Fruit fly (Drosophila melanogaster) whole organism, embryonic: Measurements from ENCODE around the gene Arpc1.

Experiments used
- Bgb ChIP-seq: fragments of 200-800 bp; sonication (Bioruptor generic); IDR thresholded peaks from 2 replicates; pipeline ENCODE4 v1.3.6; 2022; ENCODE audit warnings: missing biosample characterization, missing genetic modification characterization; ENCODE audit not compliant: partially characterized antibody
- CG11456 ChIP-seq: fragments of 200-800 bp; sonication (Bioruptor generic); IDR thresholded peaks from 3 replicates; pipeline ENCODE4 v1.3.6; 2022; ENCODE audit warnings: missing biosample characterization, missing genetic modification characterization
- CG12299 ChIP-seq: fragments of 200-800 bp; sonication (Bioruptor generic); optimal IDR thresholded peaks from 2 replicates; lab custom pipeline; 2018; ENCODE audit warnings: missing biosample characterization, mild to moderate bottlenecking, missing genetic modification characterization
- CG17568 ChIP-seq: fragments of 200-800 bp; sonication (Bioruptor generic); optimal IDR thresholded peaks from 2 replicates; lab custom pipeline; 2018; ENCODE audit warnings: missing biosample characterization, mild to moderate bottlenecking, missing genetic modification characterization, moderate library complexity
- CG1832 ChIP-seq: fragments of 200-800 bp; sonication (Bioruptor generic); optimal IDR thresholded peaks from 2 replicates; lab custom pipeline; 2017; ENCODE audit warnings: missing biosample characterization, mild to moderate bottlenecking, missing genetic modification characterization, inconsistent platforms
- CG31441 ChIP-seq: fragments of 200-800 bp; sonication (Bioruptor generic); IDR thresholded peaks from 2 replicates; pipeline ENCODE4 v1.3.6; 2022; ENCODE audit warnings: missing biosample characterization, missing genetic modification characterization
- CG33557 ChIP-seq: fragments of 200-800 bp; sonication (Bioruptor generic); optimal IDR thresholded peaks from 2 replicates; lab custom pipeline; 2019; ENCODE audit warnings: missing biosample characterization, mild to moderate bottlenecking, missing genetic modification characterization, moderate library complexity
- CG5953 ChIP-seq: fragments of 200-800 bp; sonication (Bioruptor generic); IDR thresholded peaks from 2 replicates; pipeline ENCODE4 v1.3.6; 2022; ENCODE audit warnings: missing biosample characterization, missing genetic modification characterization
- CG7963 ChIP-seq: fragments of 200-800 bp; sonication (Bioruptor generic); IDR thresholded peaks from 3 replicates; pipeline ENCODE4 v1.3.6; 2022; ENCODE audit warnings: missing biosample characterization, missing genetic modification characterization; ENCODE audit not compliant: partially characterized antibody
- CG8281 ChIP-seq: fragments of 200-800 bp; sonication (Bioruptor generic); optimal IDR thresholded peaks from 2 replicates; lab custom pipeline; 2018; ENCODE audit warnings: missing biosample characterization, mild to moderate bottlenecking, missing genetic modification characterization, moderate library complexity
- CG9727 ChIP-seq: fragments of 200-800 bp; sonication (Bioruptor generic); optimal IDR thresholded peaks from 3 replicates; lab custom pipeline; 2017; ENCODE audit warnings: missing biosample characterization, mild to moderate bottlenecking, missing genetic modification characterization
- Gug ChIP-seq: fragments of 200-800 bp; sonication (Bioruptor generic); IDR thresholded peaks from 4 replicates; pipeline ENCODE4 v1.3.6; 2022; ENCODE audit warnings: missing biosample characterization, missing genetic modification characterization
- HHEX ChIP-seq: fragments of 200-800 bp; sonication (Bioruptor generic); optimal IDR thresholded peaks from 3 replicates; lab custom pipeline; 2017; ENCODE audit warnings: missing biosample characterization, mild to moderate bottlenecking, missing genetic modification characterization, missing genetic modification reagents
- HLHmδ ChIP-seq: fragments of 200-800 bp; sonication (Bioruptor generic); optimal IDR thresholded peaks from 2 replicates; lab custom pipeline; 2018; ENCODE audit warnings: missing biosample characterization, mild to moderate bottlenecking, missing genetic modification characterization, moderate library complexity
- Lhr ChIP-seq: fragments of 200-800 bp; sonication (Bioruptor generic); optimal IDR thresholded peaks from 3 replicates; lab custom pipeline; 2017; ENCODE audit warnings: mild to moderate bottlenecking, missing biosample characterization, missing genetic modification reagents, missing genetic modification characterization
- Mad ChIP-seq: fragments of 200-800 bp; sonication (Bioruptor generic); optimal IDR thresholded peaks from 2 replicates; lab custom pipeline; 2016; ENCODE audit warnings: missing biosample characterization, missing genetic modification characterization
- Mes4 ChIP-seq: fragments of 200-800 bp; sonication (Bioruptor generic); optimal IDR thresholded peaks from 2 replicates; lab custom pipeline; 2016; ENCODE audit warnings: missing biosample characterization, missing genetic modification characterization
- Mrtf ChIP-seq: fragments of 200-800 bp; sonication (Bioruptor generic); IDR thresholded peaks from 3 replicates; pipeline ENCODE4 v1.3.6; 2022; ENCODE audit warnings: missing biosample characterization, missing genetic modification characterization
- Oli ChIP-seq: fragments of 200-800 bp; sonication (Bioruptor generic); optimal IDR thresholded peaks from 2 replicates; lab custom pipeline; 2018; ENCODE audit warnings: missing biosample characterization, mild to moderate bottlenecking, missing genetic modification characterization, moderate library complexity
- Opbp ChIP-seq: fragments of 200-800 bp; sonication (Bioruptor generic); IDR thresholded peaks from 3 replicates; pipeline ENCODE4 v1.3.6; 2022; ENCODE audit warnings: missing biosample characterization, missing genetic modification characterization; ENCODE audit not compliant: partially characterized antibody
- Pdp1 ChIP-seq, 2 experiments: fragments of 200-800 bp; sonication (Bioruptor generic); optimal IDR thresholded peaks; 3 replicates each; lab custom pipeline; 2016; ENCODE audit warnings: missing biosample characterization in 2 of 2, missing genetic modification characterization in 2 of 2, mild to moderate bottlenecking in 1 of 2, moderate library complexity in 1 of 2
- Poxn ChIP-seq: fragments of 200-800 bp; sonication (Bioruptor generic); IDR thresholded peaks from 2 replicates; pipeline ENCODE4 v1.3.6; 2022; ENCODE audit warnings: missing biosample characterization, missing genetic modification characterization
- Ravus ChIP-seq: fragments of 200-800 bp; sonication (Bioruptor generic); IDR thresholded peaks from 2 replicates; pipeline ENCODE4 v1.3.6; 2022; ENCODE audit warnings: missing biosample characterization, missing genetic modification characterization
- Sin3A ChIP-seq: fragments of >200 bp; optimal IDR thresholded peaks from 2 replicates; lab custom pipeline; 2018
- Stat92E ChIP-seq, 3 experiments: fragments of >200 bp in 2 of 3; fragments of 200-800 bp in 1 of 3; sonication (Bioruptor generic) in 1 of 3; optimal IDR thresholded peaks; 2 replicates each; lab custom pipeline; 2017 to 2019; ENCODE audit warnings: missing biosample characterization in 3 of 3, missing genetic modification characterization in 3 of 3, mild to moderate bottlenecking in 1 of 3, moderate library complexity in 1 of 3
- ase ChIP-seq: fragments of 200-800 bp; sonication (Bioruptor generic); IDR thresholded peaks from 3 replicates; pipeline ENCODE4 v1.3.6; 2022; ENCODE audit warnings: missing biosample characterization, missing genetic modification characterization
- cg ChIP-seq: fragments of 200-800 bp; sonication (Bioruptor generic); optimal IDR thresholded peaks from 3 replicates; lab custom pipeline; 2019; ENCODE audit warnings: missing biosample characterization, mild to moderate bottlenecking, missing genetic modification characterization, moderate library complexity
- ci ChIP-seq: fragments of 200-800 bp; sonication (Bioruptor generic); IDR thresholded peaks from 3 replicates; pipeline ENCODE4 v1.3.6; 2022; ENCODE audit warnings: missing biosample characterization, missing genetic modification characterization
- croc ChIP-seq: fragments of 200-800 bp; sonication (Bioruptor generic); conservative IDR thresholded peaks from 3 replicates; pipeline ENCODE4 v1.3.6; 2022; ENCODE audit warnings: missing biosample characterization, missing genetic modification characterization
- ftz-f1 ChIP-seq: fragments of 200-800 bp; sonication (Bioruptor generic); optimal IDR thresholded peaks from 2 replicates; lab custom pipeline; 2016; ENCODE audit warnings: missing biosample characterization, missing genetic modification characterization
- inv ChIP-seq: fragments of 200-800 bp; sonication (Bioruptor generic); IDR thresholded peaks from 2 replicates; pipeline ENCODE4 v1.3.6; 2022; ENCODE audit warnings: missing biosample characterization, missing genetic modification characterization; ENCODE audit not compliant: partially characterized antibody
- lab ChIP-seq: fragments of 200-800 bp; sonication (Bioruptor generic); optimal IDR thresholded peaks from 3 replicates; lab custom pipeline; 2017; ENCODE audit warnings: missing biosample characterization, missing genetic modification characterization, mild to moderate bottlenecking, moderate library complexity, missing genetic modification reagents
- maf-S ChIP-seq: fragments of 200-800 bp; sonication (Bioruptor generic); optimal IDR thresholded peaks from 2 replicates; lab custom pipeline; 2016; ENCODE audit warnings: missing biosample characterization, missing genetic modification characterization
- mirr ChIP-seq: fragments of 200-800 bp; sonication (Bioruptor generic); optimal IDR thresholded peaks from 3 replicates; lab custom pipeline; 2018; ENCODE audit warnings: missing biosample characterization, mild to moderate bottlenecking, missing genetic modification characterization
- org-1 ChIP-seq: fragments of 200-800 bp; sonication (Bioruptor generic); optimal IDR thresholded peaks from 2 replicates; lab custom pipeline; 2017; ENCODE audit warnings: missing biosample characterization, missing genetic modification characterization
- pan ChIP-seq, 4 experiments: fragments of >200 bp in 3 of 4; fragments of 200-800 bp in 1 of 4; sonication (Bioruptor generic) in 1 of 4; optimal IDR thresholded peaks in 3 of 4; IDR thresholded peaks in 1 of 4; 2 replicates each; pipeline versions ENCODE4 v1.3.6 to Lab custom; 2017 to 2022; ENCODE audit warnings: missing biosample characterization in 2 of 4, missing genetic modification characterization in 2 of 4, mixed read lengths in 1 of 4
- pb ChIP-seq: fragments of 200-800 bp; sonication (Bioruptor generic); optimal IDR thresholded peaks from 3 replicates; lab custom pipeline; 2016; ENCODE audit warnings: missing biosample characterization, missing genetic modification characterization
- ro ChIP-seq: fragments of 200-800 bp; sonication (Bioruptor generic); IDR thresholded peaks from 2 replicates; pipeline ENCODE4 v1.3.6; 2022; ENCODE audit warnings: missing biosample characterization, missing genetic modification characterization
- sd ChIP-seq: fragments of 200-800 bp; sonication (Bioruptor generic); optimal IDR thresholded peaks from 3 replicates; lab custom pipeline; 2018; ENCODE audit warnings: missing biosample characterization, mild to moderate bottlenecking, missing genetic modification characterization, moderate library complexity
- seq ChIP-seq: fragments of 200-800 bp; sonication (Bioruptor generic); IDR thresholded peaks from 2 replicates; pipeline ENCODE4 v1.3.6; 2022; ENCODE audit warnings: missing biosample characterization, missing genetic modification characterization
- sisA ChIP-seq: fragments of 200-800 bp; sonication (Bioruptor generic); IDR thresholded peaks from 2 replicates; pipeline ENCODE4 v1.3.6; 2022; ENCODE audit warnings: missing biosample characterization, missing genetic modification characterization
- slou ChIP-seq: fragments of 200-800 bp; sonication (Bioruptor generic); optimal IDR thresholded peaks from 3 replicates; lab custom pipeline; 2016; ENCODE audit warnings: missing biosample characterization, missing genetic modification characterization
- sob ChIP-seq: fragments of 200-800 bp; sonication (Bioruptor generic); IDR thresholded peaks from 2 replicates; pipeline ENCODE4 v1.3.6; 2022; ENCODE audit warnings: missing biosample characterization, missing genetic modification characterization
- sqz ChIP-seq: fragments of 200-800 bp; sonication (Bioruptor generic); optimal IDR thresholded peaks from 3 replicates; lab custom pipeline; 2018; ENCODE audit warnings: missing biosample characterization, mild to moderate bottlenecking, missing genetic modification characterization
- stc ChIP-seq: fragments of 200-800 bp; sonication (Bioruptor generic); IDR thresholded peaks from 2 replicates; pipeline ENCODE4 v1.3.6; 2022; ENCODE audit warnings: missing biosample characterization, missing genetic modification characterization
- tin ChIP-seq: fragments of 200-800 bp; sonication (Bioruptor generic); optimal IDR thresholded peaks from 3 replicates; lab custom pipeline; 2016; ENCODE audit warnings: missing biosample characterization, missing genetic modification characterization
- tll ChIP-seq, 2 experiments: fragments of 200-800 bp in 1 of 2; fragments of >200 bp in 1 of 2; sonication (Bioruptor generic) in 1 of 2; optimal IDR thresholded peaks; 2 replicates each; lab custom pipeline; 2017 to 2019; ENCODE audit warnings: missing biosample characterization in 2 of 2, missing genetic modification characterization in 2 of 2, mild to moderate bottlenecking in 1 of 2, moderate library complexity in 1 of 2
- tup ChIP-seq: fragments of 200-800 bp; sonication (Bioruptor generic); optimal IDR thresholded peaks from 2 replicates; lab custom pipeline; 2016; ENCODE audit warnings: missing biosample characterization, mild to moderate bottlenecking, missing genetic modification characterization, moderate library complexity
- wor ChIP-seq: fragments of 200-800 bp; sonication (Bioruptor generic); IDR thresholded peaks from 2 replicates; pipeline ENCODE4 v1.3.6; 2022; ENCODE audit warnings: missing biosample characterization, missing genetic modification characterization
- yki ChIP-seq: fragments of >200 bp; optimal IDR thresholded peaks from 3 replicates; lab custom pipeline; 2018
- zfh2 ChIP-seq: fragments of 200-800 bp; sonication (Bioruptor generic); optimal IDR thresholded peaks from 2 replicates; lab custom pipeline; 2016; ENCODE audit warnings: missing biosample characterization, missing genetic modification characterization

The Arpc1 gene

dm6 chr2L:13833058-13833457, 3.5 kb upstream of the Arpc1 start, which contains the start of the genes GatC, PolG2 and Polr2C (continued):
- TF ChIP-seq pb = no peak
- no peak for TF ChIP-seq stc
- peak in 1 of 2 experiments; percentile 34 for TF ChIP-seq Pdp1 (GFP tag; optimal IDR thresholded peaks at IDR 0.05; lab: Kevin White, UChicago)
- peak; percentile 9 for TF ChIP-seq Mes4 (GFP tag; lab: Kevin White, UChicago)
- no peak; the same call in 3 of the 4 replicates for TF ChIP-seq Gug
- no peak for TF ChIP-seq mirr (GFP tag; lab: Kevin White, UChicago)
- no peak for TF ChIP-seq Poxn
- no peak for TF ChIP-seq HLHmδ (GFP tag; lab: Kevin White, UChicago)
- TF ChIP-seq tin (GFP tag; lab: Kevin White, UChicago) = peak; percentile 2
- no peak for TF ChIP-seq yki (lab: Kevin White, UChicago)
- peak; percentile 43 for TF ChIP-seq maf-S (GFP tag; lab: Kevin White, UChicago)
- TF ChIP-seq HHEX (GFP tag; lab: Kevin White, UChicago) = no peak
- peak; percentile 72 for TF ChIP-seq inv (GFP tag; lab: Robert Waterston, UW)
- no peak for TF ChIP-seq CG1832 (GFP tag; lab: Kevin White, UChicago)
- TF ChIP-seq croc (GFP tag; lab: Robert Waterston, UW) = no peak
- no peak for TF ChIP-seq slou (GFP tag; lab: Kevin White, UChicago)
- no peak for TF ChIP-seq wor (GFP tag; lab: Robert Waterston, UW)
- TF ChIP-seq sob (GFP tag; lab: Robert Waterston, UW) = peak; percentile 72
- 0 out of 3 replicates have a peak, but pooled peaks have one; percentile 47 for TF ChIP-seq CG11456 (GFP tag; lab: Robert Waterston, UW)
- TF ChIP-seq Mrtf (GFP tag; lab: Robert Waterston, UW) = no peak
- peak; percentile 26 for TF ChIP-seq Lhr (GFP tag; lab: Kevin White, UChicago)
- TF ChIP-seq Oli (tag; lab: Kevin White, UChicago) = no peak
- TF ChIP-seq sisA (GFP tag; lab: Robert Waterston, UW) = no peak
- no peak for TF ChIP-seq ftz-f1 (GFP tag; lab: Kevin White, UChicago)
- TF ChIP-seq Mad = no peak
- TF ChIP-seq CG33557 = no peak
- TF ChIP-seq CG9727 = peak; percentile 24
- peak; percentile 30; the same call in 1 of the 2 replicates for TF ChIP-seq seq (GFP tag; lab: Robert Waterston, UW)
- peak; percentile 73 for TF ChIP-seq CG7963 (GFP tag; lab: Robert Waterston, UW)
- TF ChIP-seq sd = no peak
- TF ChIP-seq CG31441 = no peak
- no peak for TF ChIP-seq Ravus (GFP tag; lab: Robert Waterston, UW)
- TF ChIP-seq tup (GFP tag; lab: Kevin White, UChicago) = no peak
- no peak for TF ChIP-seq org-1 (GFP tag; lab: Kevin White, UChicago)
- no peak for TF ChIP-seq tll (GFP tag; optimal IDR thresholded peaks at IDR 0.05; lab: Kevin White, UChicago)
- peak in 1 of 3 experiments; percentile 52 for TF ChIP-seq Stat92E (GFP tag; optimal IDR thresholded peaks at IDR 0.05; lab: Kevin White, UChicago)
- TF ChIP-seq Bgb = peak; percentile 82
- TF ChIP-seq lab (GFP tag; lab: Kevin White, UChicago) = no peak
- TF ChIP-seq CG17568 (GFP tag; lab: Kevin White, UChicago) = no peak
- TF ChIP-seq pan (optimal IDR thresholded peaks at IDR 0.05; lab: Kevin White, UChicago) = no peak
- TF ChIP-seq pan (GFP tag; optimal IDR thresholded peaks at IDR 0.05 in 1 of 2, IDR thresholded peaks at IDR 0.05 in 1 of 2) = no peak
- no peak for TF ChIP-seq sqz (GFP tag; lab: Kevin White, UChicago)
- no peak for TF ChIP-seq cg (GFP tag; lab: Kevin White, UChicago)
- TF ChIP-seq ase = no peak
- no peak for TF ChIP-seq CG8281
- TF ChIP-seq Sin3A (lab: Kevin White, UChicago) = peak; percentile 77
- no peak for TF ChIP-seq CG5953 (GFP tag; lab: Robert Waterston, UW)
- peak; percentile 49 for TF ChIP-seq ci (GFP tag; lab: Robert Waterston, UW)
- peak; percentile 55 for TF ChIP-seq zfh2 (GFP tag; lab: Kevin White, UChicago)
- no peak for TF ChIP-seq ro (GFP tag; lab: Robert Waterston, UW)
- TF ChIP-seq Opbp (GFP tag; lab: Robert Waterston, UW) = peak; percentile 79; the same call in 2 of the 3 replicates
- TF ChIP-seq CG12299 (tag; lab: Kevin White, UChicago) = peak; percentile 64
